Fruit fly (Drosophila melanogaster) ovary, adult (tissue): ENCODE results near the gene CG4935.

Experiments
- CG17801 ChIP-seq: fragments of 200-800 bp; optimal IDR thresholded peaks from 2 replicates; lab custom pipeline; 2019; ENCODE audit warnings: missing biosample characterization, mild to moderate bottlenecking, missing genetic modification characterization, moderate library complexity; ENCODE audit not compliant: partially characterized antibody

The CG4935 gene

DNA sequence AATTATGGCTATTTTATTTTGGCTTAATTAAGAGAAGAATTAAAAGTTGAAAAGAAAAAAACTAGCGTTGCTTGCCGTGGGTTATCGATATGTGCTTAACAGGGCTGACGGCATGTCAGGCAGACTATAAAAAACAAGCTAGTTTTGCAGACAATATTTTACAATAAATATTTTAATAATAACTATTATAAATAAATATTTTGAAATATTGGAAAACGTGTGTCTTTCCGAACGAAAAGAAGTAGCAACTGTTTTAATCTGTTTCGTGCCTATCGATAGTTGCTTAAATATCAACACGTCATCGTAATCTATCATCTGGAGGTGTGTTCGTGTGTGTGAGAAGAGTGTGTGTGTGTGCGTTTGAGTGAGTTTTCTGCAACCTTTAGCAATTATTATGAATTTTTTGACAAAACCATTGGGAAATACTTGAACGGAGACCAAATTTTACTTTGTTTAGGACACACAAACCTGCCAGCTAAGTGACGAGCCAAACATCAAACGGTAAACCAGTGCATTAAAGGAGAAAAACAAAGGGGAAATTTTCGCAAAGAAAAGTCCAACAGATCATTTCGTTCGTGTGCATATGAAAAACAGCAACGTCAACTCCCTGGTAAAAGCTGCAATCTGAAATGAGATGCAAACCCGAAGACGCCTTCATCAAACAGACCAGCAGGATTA, 45.2 kb downstream of the CG4935 start, which contains the start of the genes CG5861 and Syx5:
TSS of gene CG5861 (minus strand) at position 273 of the 678 bp plus-strand sequence.
TSS of gene Syx5 (plus strand) at position 321 of the 678 bp plus-strand sequence.
- peak; percentile 84 for TF ChIP-seq CG17801 (GFP tag; lab: Kevin White, UChicago)

DNA sequence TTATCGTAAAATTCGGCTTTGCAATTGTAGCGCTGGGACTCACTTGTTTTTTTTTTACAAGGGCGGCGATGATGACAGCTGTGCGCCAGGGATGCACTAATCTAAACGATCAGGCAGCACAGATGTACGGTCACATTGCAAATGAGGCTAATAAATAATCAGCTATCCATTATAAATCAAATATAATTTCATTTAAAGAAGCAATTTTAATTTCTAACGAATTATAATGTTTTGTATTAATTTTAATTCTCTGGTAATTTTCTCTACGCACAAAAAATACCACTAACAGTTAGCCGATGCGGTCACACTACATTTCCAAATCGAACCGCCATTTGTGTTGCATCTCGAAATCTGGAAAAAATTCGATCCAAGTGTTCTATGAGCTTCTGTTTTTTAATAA, 48.7 kb downstream of the CG4935 start, which contains the start of the genes cni and fzy:
TSS of gene cni (minus strand) at position 79 of the 400 bp plus-strand sequence.
TSS of gene fzy (plus strand) at position 309 of the 400 bp plus-strand sequence.
- peak; percentile 23 for TF ChIP-seq CG17801 (GFP tag; lab: Kevin White, UChicago)
